Fruit fly (Drosophila melanogaster) whole organism, embryonic: ENCODE results near the gene Trm7-32.
A peak's percentile ranks its signal among the peaks of the same experiment; 100 is the strongest.

Experiments used
- B-H2 ChIP-seq: fragments of 200-800 bp; sonication (Bioruptor generic); optimal IDR thresholded peaks from 2 replicates; lab custom pipeline; 2018; ENCODE audit warnings: missing biosample characterization, mild to moderate bottlenecking, missing genetic modification characterization
- Bdp1 ChIP-seq: fragments of 200-800 bp; sonication (Bioruptor generic); optimal IDR thresholded peaks from 3 replicates; lab custom pipeline; 2016; ENCODE audit warnings: missing biosample characterization, missing genetic modification characterization
- Bteb2 ChIP-seq: fragments of 200-800 bp; sonication (Bioruptor generic); optimal IDR thresholded peaks from 2 replicates; lab custom pipeline; 2016; ENCODE audit warnings: missing biosample characterization, missing genetic modification characterization
- CG11456 ChIP-seq: fragments of 200-800 bp; sonication (Bioruptor generic); IDR thresholded peaks from 3 replicates; pipeline ENCODE4 v1.3.6; 2022; ENCODE audit warnings: missing biosample characterization, missing genetic modification characterization
- CG15269 ChIP-seq: fragments of 200-800 bp; sonication (Bioruptor generic); optimal IDR thresholded peaks from 2 replicates; lab custom pipeline; 2018; ENCODE audit warnings: missing biosample characterization, mild to moderate bottlenecking, missing genetic modification characterization, moderate library complexity
- CG1603 ChIP-seq: fragments of 200-800 bp; sonication (Bioruptor generic); optimal IDR thresholded peaks from 2 replicates; lab custom pipeline; 2019; ENCODE audit warnings: missing biosample characterization, mild to moderate bottlenecking, missing genetic modification characterization, moderate library complexity
- CG16779 ChIP-seq: fragments of 200-800 bp; sonication (Bioruptor generic); IDR thresholded peaks from 2 replicates; pipeline ENCODE4 v1.3.6; 2022; ENCODE audit warnings: missing biosample characterization, missing genetic modification characterization
- CG18476 ChIP-seq: fragments of 200-800 bp; sonication (Bioruptor generic); optimal IDR thresholded peaks from 2 replicates; lab custom pipeline; 2016; ENCODE audit warnings: missing biosample characterization, mild to moderate bottlenecking, missing genetic modification characterization
- CG2875 ChIP-seq: fragments of 200-800 bp; sonication (Bioruptor generic); optimal IDR thresholded peaks from 2 replicates; lab custom pipeline; 2017; ENCODE audit warnings: missing biosample characterization, mild to moderate bottlenecking, missing genetic modification characterization, missing genetic modification reagents
- CG2889 ChIP-seq: fragments of 200-800 bp; sonication (Bioruptor generic); IDR thresholded peaks from 3 replicates; pipeline ENCODE4 v1.3.6; 2022; ENCODE audit warnings: missing biosample characterization, missing genetic modification characterization
- CG3281 ChIP-seq: fragments of 200-800 bp; sonication (Bioruptor generic); optimal IDR thresholded peaks from 3 replicates; lab custom pipeline; 2017; ENCODE audit warnings: missing biosample characterization, mild to moderate bottlenecking, missing genetic modification characterization
- CG34376 ChIP-seq: fragments of 200-800 bp; sonication (Bioruptor generic); optimal IDR thresholded peaks from 2 replicates; lab custom pipeline; 2018; ENCODE audit warnings: missing biosample characterization, mild to moderate bottlenecking, missing genetic modification characterization
- CG3726 ChIP-seq: fragments of 200-800 bp; sonication (Bioruptor generic); IDR thresholded peaks from 3 replicates; pipeline ENCODE4, ENCODE4 v1.3.6; 2022; ENCODE audit warnings: missing biosample characterization, missing genetic modification characterization
- CG4854 ChIP-seq: fragments of 200-800 bp; sonication (Bioruptor generic); optimal IDR thresholded peaks from 2 replicates; lab custom pipeline; 2016; ENCODE audit warnings: missing biosample characterization, missing genetic modification characterization, inconsistent platforms
- CG8924 ChIP-seq: fragments of 200-800 bp; optimal IDR thresholded peaks from 3 replicates; lab custom pipeline; 2019; ENCODE audit warnings: missing biosample characterization, mild to moderate bottlenecking, missing genetic modification characterization, moderate library complexity
- CHES-1-like ChIP-seq: fragments of 200-800 bp; sonication (Bioruptor generic); optimal IDR thresholded peaks from 2 replicates; lab custom pipeline; 2016; ENCODE audit warnings: missing biosample characterization, missing genetic modification characterization
- D19A ChIP-seq: fragments of 200-800 bp; optimal IDR thresholded peaks from 3 replicates; lab custom pipeline; 2019; ENCODE audit warnings: missing biosample characterization, mild to moderate bottlenecking, missing genetic modification characterization, moderate library complexity
- D19B ChIP-seq: fragments of 200-800 bp; sonication (Bioruptor generic); optimal IDR thresholded peaks from 2 replicates; lab custom pipeline; 2017; ENCODE audit warnings: missing biosample characterization, mild to moderate bottlenecking, missing genetic modification characterization
- Elba2 ChIP-seq: fragments of 200-800 bp; sonication (Bioruptor generic); optimal IDR thresholded peaks from 3 replicates; lab custom pipeline; 2016; ENCODE audit warnings: missing biosample characterization, missing genetic modification characterization
- Gsc ChIP-seq: fragments of 200-800 bp; sonication (Bioruptor generic); IDR thresholded peaks from 2 replicates; pipeline ENCODE4 v1.3.6; 2022; ENCODE audit warnings: missing biosample characterization, missing genetic modification characterization
- H2.0 ChIP-seq: fragments of 200-800 bp; sonication (Bioruptor generic); IDR thresholded peaks from 2 replicates; pipeline ENCODE4 v1.3.6; 2022; ENCODE audit warnings: missing biosample characterization, missing genetic modification characterization
- Hr3 ChIP-seq: fragments of 200-800 bp; sonication (Bioruptor generic); optimal IDR thresholded peaks from 3 replicates; lab custom pipeline; 2016; ENCODE audit warnings: missing biosample characterization, missing genetic modification characterization
- MTF-1 ChIP-seq: fragments of 200-800 bp; sonication (Bioruptor generic); optimal IDR thresholded peaks from 2 replicates; lab custom pipeline; 2018; ENCODE audit warnings: missing biosample characterization, mild to moderate bottlenecking, missing genetic modification characterization, borderline replicate concordance
- NC2β ChIP-seq: fragments of 200-800 bp; sonication (Bioruptor generic); optimal IDR thresholded peaks from 2 replicates; lab custom pipeline; 2016; ENCODE audit warnings: missing biosample characterization, missing genetic modification characterization
- NK7.1 ChIP-seq: fragments of 200-800 bp; sonication (Bioruptor generic); optimal IDR thresholded peaks from 3 replicates; lab custom pipeline; 2016; ENCODE audit warnings: missing biosample characterization, missing genetic modification characterization
- Opbp ChIP-seq: fragments of 200-800 bp; sonication (Bioruptor generic); IDR thresholded peaks from 3 replicates; pipeline ENCODE4 v1.3.6; 2022; ENCODE audit warnings: missing biosample characterization, missing genetic modification characterization; ENCODE audit not compliant: partially characterized antibody
- Ptx1 ChIP-seq: fragments of 200-800 bp; sonication (Bioruptor generic); IDR thresholded peaks from 2 replicates; pipeline ENCODE4 v1.3.6; 2022; ENCODE audit warnings: missing biosample characterization, missing genetic modification characterization
- Rfx ChIP-seq: fragments of 200-800 bp; sonication (Bioruptor generic); IDR thresholded peaks from 2 replicates; pipeline ENCODE4 v1.3.6; 2022; ENCODE audit warnings: missing biosample characterization, missing genetic modification characterization
- Side ChIP-seq: fragments of 200-800 bp; sonication (Bioruptor generic); optimal IDR thresholded peaks from 2 replicates; lab custom pipeline; 2016; ENCODE audit warnings: missing biosample characterization, missing genetic modification characterization
- Six4 ChIP-seq: fragments of 200-800 bp; sonication (Bioruptor generic); optimal IDR thresholded peaks from 2 replicates; lab custom pipeline; 2016; ENCODE audit warnings: missing biosample characterization, missing genetic modification characterization
- Spps ChIP-seq: fragments of 200-800 bp; sonication (Bioruptor generic); optimal IDR thresholded peaks from 2 replicates; lab custom pipeline; 2018; ENCODE audit warnings: missing biosample characterization, mild to moderate bottlenecking, missing genetic modification characterization
- Sry-β ChIP-seq: fragments of 200-800 bp; sonication (Bioruptor generic); optimal IDR thresholded peaks from 2 replicates; lab custom pipeline; 2018; ENCODE audit warnings: missing biosample characterization, mild to moderate bottlenecking, missing genetic modification characterization, moderate library complexity
- Ssrp ChIP-seq: fragments of 200-800 bp; sonication (Bioruptor generic); optimal IDR thresholded peaks from 2 replicates; lab custom pipeline; 2018; ENCODE audit warnings: missing biosample characterization, mild to moderate bottlenecking, missing genetic modification characterization, moderate library complexity
- Tbp ChIP-seq: fragments of >200 bp; optimal IDR thresholded peaks from 2 replicates; lab custom pipeline; 2018; ENCODE audit warnings: missing biosample characterization, missing genetic modification characterization
- Trl ChIP-seq, 3 experiments: fragments of >200 bp in 2 of 3; fragments of 200-800 bp in 1 of 3; sonication (Bioruptor generic) in 1 of 3; optimal IDR thresholded peaks; 2 replicates in 1 of 3; 3 replicates in 2 of 3; lab custom pipeline; 2016 to 2017; ENCODE audit warnings: missing biosample characterization in 1 of 3, missing genetic modification characterization in 1 of 3
- YL-1 ChIP-seq: fragments of 200-800 bp; sonication (Bioruptor generic); optimal IDR thresholded peaks from 3 replicates; lab custom pipeline; 2017; ENCODE audit warnings: missing biosample characterization, mild to moderate bottlenecking, missing genetic modification characterization
- chm ChIP-seq: fragments of 200-800 bp; sonication (Bioruptor generic); IDR thresholded peaks from 2 replicates; pipeline ENCODE4 v1.3.6; 2022; ENCODE audit warnings: missing biosample characterization, missing genetic modification characterization
- corto ChIP-seq: fragments of 200-800 bp; sonication (Bioruptor generic); optimal IDR thresholded peaks from 2 replicates; lab custom pipeline; 2016; ENCODE audit warnings: missing biosample characterization, mild to moderate bottlenecking, missing genetic modification characterization, moderate library complexity
- crol ChIP-seq: fragments of 200-800 bp; sonication (Bioruptor generic); IDR thresholded peaks from 2 replicates; pipeline ENCODE4 v1.3.6; 2022; ENCODE audit warnings: missing biosample characterization, missing genetic modification characterization
- emc ChIP-seq: fragments of 200-800 bp; sonication (Bioruptor generic); optimal IDR thresholded peaks from 2 replicates; lab custom pipeline; 2016; ENCODE audit warnings: missing biosample characterization, missing genetic modification characterization
- eve ChIP-seq, 2 experiments: fragments of >200 bp; optimal IDR thresholded peaks; 2 replicates each; lab custom pipeline; 2017; ENCODE audit warnings: missing biosample characterization in 2 of 2, missing genetic modification characterization in 2 of 2
- ham ChIP-seq: fragments of 200-800 bp; sonication (Bioruptor generic); IDR thresholded peaks from 2 replicates; pipeline ENCODE4 v1.3.6; 2022; ENCODE audit warnings: missing biosample characterization, missing genetic modification characterization
- hb ChIP-seq: fragments of 200-800 bp; sonication (Bioruptor generic); IDR thresholded peaks from 3 replicates; pipeline ENCODE4 v1.3.6; 2022; ENCODE audit warnings: missing biosample characterization, missing genetic modification characterization; ENCODE audit not compliant: partially characterized antibody
- mam ChIP-seq: fragments of 200-800 bp; sonication (Bioruptor generic); optimal IDR thresholded peaks from 3 replicates; lab custom pipeline; 2016; ENCODE audit warnings: missing biosample characterization, missing genetic modification characterization
- salm ChIP-seq: fragments of 200-800 bp; sonication (Bioruptor generic); optimal IDR thresholded peaks from 2 replicates; lab custom pipeline; 2018; ENCODE audit warnings: missing biosample characterization, mild to moderate bottlenecking, missing genetic modification characterization
- sc ChIP-seq, 3 experiments: fragments of >200 bp in 2 of 3; fragments of 200-800 bp in 1 of 3; sonication (Bioruptor generic) in 1 of 3; optimal IDR thresholded peaks; 2 replicates in 2 of 3; 3 replicates in 1 of 3; lab custom pipeline; 2017; ENCODE audit warnings: mild to moderate bottlenecking in 1 of 3, missing biosample characterization in 1 of 3, missing genetic modification characterization in 1 of 3, missing genetic modification reagents in 1 of 3
- scrt ChIP-seq: fragments of 200-800 bp; sonication (Bioruptor generic); optimal IDR thresholded peaks from 2 replicates; lab custom pipeline; 2018; ENCODE audit warnings: missing biosample characterization, mild to moderate bottlenecking, missing genetic modification characterization, moderate library complexity
- shn ChIP-seq: fragments of 200-800 bp; sonication (Bioruptor generic); optimal IDR thresholded peaks from 3 replicates; lab custom pipeline; 2016; ENCODE audit warnings: missing biosample characterization, missing genetic modification characterization
- sob ChIP-seq: fragments of 200-800 bp; sonication (Bioruptor generic); IDR thresholded peaks from 2 replicates; pipeline ENCODE4 v1.3.6; 2022; ENCODE audit warnings: missing biosample characterization, missing genetic modification characterization
- tll ChIP-seq, 2 experiments: fragments of 200-800 bp in 1 of 2; fragments of >200 bp in 1 of 2; sonication (Bioruptor generic) in 1 of 2; optimal IDR thresholded peaks; 2 replicates each; lab custom pipeline; 2017 to 2019; ENCODE audit warnings: missing biosample characterization in 2 of 2, missing genetic modification characterization in 2 of 2, mild to moderate bottlenecking in 1 of 2, moderate library complexity in 1 of 2
- ttk ChIP-seq: fragments of 200-800 bp; sonication (Bioruptor generic); IDR thresholded peaks from 2 replicates; pipeline ENCODE4 v2.1.2; 2022; ENCODE audit warnings: missing biosample characterization, missing genetic modification characterization

Trm7-32 gene

DNA sequence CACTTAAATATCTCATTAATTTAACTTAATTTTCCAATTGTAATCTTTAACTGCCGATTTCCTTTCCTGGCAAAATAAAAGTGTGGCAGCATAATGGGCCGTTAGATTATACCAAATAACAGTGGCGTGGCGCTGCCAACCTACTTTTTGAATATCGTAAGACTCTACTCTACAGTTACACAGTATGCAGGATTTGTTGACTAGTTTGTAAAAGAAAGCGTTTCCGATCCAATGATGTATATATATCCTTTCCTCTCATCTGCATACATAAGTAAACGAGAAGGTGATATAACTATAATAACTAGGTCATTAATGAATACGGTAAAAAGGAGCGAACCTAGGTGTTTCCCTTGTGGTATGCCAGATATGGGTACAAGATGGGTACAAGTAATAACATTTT is 48.7 kb upstream of the Trm7-32 start, which contains the start of gene EMC2B (continued):
- no peak for TF ChIP-seq CG16779 (GFP tag; lab: Robert Waterston, UW)
- no peak for TF ChIP-seq CG3726 (GFP tag; lab: Robert Waterston, UW)
- no peak for TF ChIP-seq Sry-β (GFP tag; lab: Kevin White, UChicago)
- no peak for TF ChIP-seq scrt (GFP tag; lab: Kevin White, UChicago)
- TF ChIP-seq corto: no peak
- peak; percentile 42 for TF ChIP-seq NK7.1 (GFP tag; lab: Kevin White, UChicago)
- TF ChIP-seq CG1603 (tag; lab: Kevin White, UChicago): peak; percentile 70
- TF ChIP-seq ttk: no peak
- TF ChIP-seq D19B: no peak
- TF ChIP-seq emc: no peak
- no peak for TF ChIP-seq H2.0 (GFP tag; lab: Robert Waterston, UW)
- TF ChIP-seq YL-1 (GFP tag; lab: Kevin White, UChicago): peak; percentile 32
- no peak for TF ChIP-seq crol (GFP tag; lab: Robert Waterston, UW)
- no peak for TF ChIP-seq Opbp (GFP tag; lab: Robert Waterston, UW)
- peak; percentile 44 for TF ChIP-seq B-H2 (GFP tag; lab: Kevin White, UChicago)
- TF ChIP-seq CG3281 (GFP tag; lab: Kevin White, UChicago): peak; percentile 45
- TF ChIP-seq Ptx1: no peak
- no peak for TF ChIP-seq sc (optimal IDR thresholded peaks at IDR 0.05; lab: Kevin White, UChicago)
- no peak for TF ChIP-seq sc (GFP tag; optimal IDR thresholded peaks at IDR 0.05; lab: Kevin White, UChicago)
- TF ChIP-seq Trl (optimal IDR thresholded peaks at IDR 0.05; lab: Kevin White, UChicago): no peak
- peak; percentile 42 for TF ChIP-seq Trl (GFP tag; optimal IDR thresholded peaks at IDR 0.05; lab: Kevin White, UChicago)
- peak; percentile 2 for TF ChIP-seq CG18476
- TF ChIP-seq CHES-1-like: no peak
- TF ChIP-seq Hr3 (GFP tag; lab: Kevin White, UChicago): peak; percentile 39
- TF ChIP-seq MTF-1 (GFP tag; lab: Kevin White, UChicago): no peak
- TF ChIP-seq Bdp1 (GFP tag; lab: Kevin White, UChicago): no peak
- peak; percentile 45 for TF ChIP-seq Side (GFP tag; lab: Kevin White, UChicago)
- peak; percentile 30 for TF ChIP-seq CG8924 (tag; lab: Kevin White, UChicago)
- no peak for TF ChIP-seq Six4 (GFP tag; lab: Kevin White, UChicago)
- no peak for TF ChIP-seq ham (GFP tag; lab: Robert Waterston, UW)
- no peak for TF ChIP-seq CG2875 (GFP tag; lab: Kevin White, UChicago)
- TF ChIP-seq Rfx (GFP tag; lab: Robert Waterston, UW): no peak
- TF ChIP-seq CG4854 (GFP tag; lab: Kevin White, UChicago): no peak
- no peak for TF ChIP-seq salm (tag; lab: Kevin White, UChicago)
- TF ChIP-seq chm: no peak
- TF ChIP-seq Gsc (GFP tag; lab: Robert Waterston, UW): no peak
- peak; percentile 35 for TF ChIP-seq CG15269 (tag; lab: Kevin White, UChicago)
- no peak for TF ChIP-seq Spps (tag; lab: Kevin White, UChicago)
- no peak for TF ChIP-seq tll (GFP tag; optimal IDR thresholded peaks at IDR 0.05; lab: Kevin White, UChicago)
- TF ChIP-seq mam: peak; percentile 56
- no peak for TF ChIP-seq hb (GFP tag; lab: Robert Waterston, UW)
- no peak for TF ChIP-seq Tbp
- peak; percentile 10 for TF ChIP-seq Bteb2 (GFP tag; lab: Kevin White, UChicago)
- TF ChIP-seq Elba2 (GFP tag; lab: Kevin White, UChicago): peak; percentile 78
- no peak for TF ChIP-seq CG2889 (GFP tag; lab: Robert Waterston, UW)
- peak; percentile 81 for TF ChIP-seq D19A (tag; lab: Kevin White, UChicago)
- TF ChIP-seq NC2β (GFP tag; lab: Kevin White, UChicago): peak; percentile 17
- TF ChIP-seq sob (GFP tag; lab: Robert Waterston, UW): no peak
- TF ChIP-seq eve (GFP tag; optimal IDR thresholded peaks at IDR 0.05; lab: Kevin White, UChicago): no peak
- no peak for TF ChIP-seq CG11456 (GFP tag; lab: Robert Waterston, UW)
- peak; percentile 21 for TF ChIP-seq shn
- TF ChIP-seq CG34376: no peak
- no peak for TF ChIP-seq Ssrp (tag; lab: Kevin White, UChicago)
